Worm (Caenorhabditis elegans): ENCODE data around the gene nhr-53.

The nhr-53 gene

DNA sequence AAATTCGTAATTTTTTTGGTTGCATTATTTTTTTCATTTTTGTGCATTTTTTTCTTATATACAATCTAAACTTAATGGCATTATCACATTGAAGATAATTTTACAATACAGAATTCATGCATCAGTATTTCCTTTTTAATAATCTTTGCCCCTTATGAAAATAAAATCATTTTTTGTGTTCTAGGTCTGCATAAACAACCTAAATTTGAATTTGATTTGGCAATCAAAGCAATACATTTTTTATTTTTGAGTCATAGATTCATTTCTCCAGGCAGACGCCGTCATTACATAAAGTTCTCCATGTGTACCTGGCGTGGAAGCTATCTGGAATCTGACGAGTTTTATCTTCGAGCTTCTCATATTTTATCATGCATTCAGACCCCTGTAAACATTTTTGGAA is 19.7 kb upstream of the nhr-53 start, which contains the start of gene srh-140:
Gene srh-140 (plus strand): TSS at position 301 of the 400 bp plus-strand sequence.
- TF ChIP-seq nhr-23 (tag; optimal IDR thresholded peaks at IDR 0.05) (no peak), ztf-4 (tag; optimal IDR thresholded peaks at IDR 0.05) (no peak), tbx-2 (tag; optimal IDR thresholded peaks at IDR 0.05) (no peak), zag-1 (tag; optimal IDR thresholded peaks at IDR 0.05) (no peak), ZK546.5 (tag; optimal IDR thresholded peaks at IDR 0.05) (no peak), nhr-25 (tag; optimal IDR thresholded peaks at IDR 0.05) (no peak), pqm-1 (tag; optimal IDR thresholded peaks at IDR 0.05) (no peak), egl-27 (tag; optimal IDR thresholded peaks at IDR 0.05) (no peak), hmg-11 (tag; optimal IDR thresholded peaks at IDR 0.05) (no peak), elt-2 (tag; optimal IDR thresholded peaks at IDR 0.05) (no peak)

DNA sequence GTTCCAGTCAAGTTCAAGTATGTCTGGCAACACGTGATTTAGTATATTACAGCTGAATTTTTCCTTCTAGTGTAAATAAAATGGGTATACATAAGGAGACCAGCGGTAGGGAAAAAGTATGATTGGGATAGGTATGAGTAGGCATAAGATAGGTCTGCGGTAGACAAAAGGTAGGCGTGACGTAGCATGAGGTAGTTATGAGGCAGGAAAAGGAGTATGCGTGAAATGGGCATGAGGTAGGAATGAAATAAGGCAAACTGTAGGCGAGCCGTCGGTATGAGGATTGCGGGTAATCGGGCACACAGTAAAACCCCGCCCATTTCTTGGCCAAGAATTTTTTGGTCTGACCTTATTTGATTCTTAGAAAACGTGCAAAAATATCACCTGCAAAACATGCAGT is 19.3 kb upstream of the nhr-53 start:
- TF ChIP-seq lin-39 (tag; optimal IDR thresholded peaks at IDR 0.05) (no peak), unc-39 (tag; optimal IDR thresholded peaks at IDR 0.05) (no peak), nhr-23 (tag; optimal IDR thresholded peaks at IDR 0.05) (no peak), nhr-237 (tag; optimal IDR thresholded peaks at IDR 0.05) (no peak), skn-1 (tag; optimal IDR thresholded peaks at IDR 0.05) (no peak), elt-2 (tag; optimal IDR thresholded peaks at IDR 0.05) (no peak), jun-1 (tag; optimal IDR thresholded peaks at IDR 0.05) (no peak)

DNA sequence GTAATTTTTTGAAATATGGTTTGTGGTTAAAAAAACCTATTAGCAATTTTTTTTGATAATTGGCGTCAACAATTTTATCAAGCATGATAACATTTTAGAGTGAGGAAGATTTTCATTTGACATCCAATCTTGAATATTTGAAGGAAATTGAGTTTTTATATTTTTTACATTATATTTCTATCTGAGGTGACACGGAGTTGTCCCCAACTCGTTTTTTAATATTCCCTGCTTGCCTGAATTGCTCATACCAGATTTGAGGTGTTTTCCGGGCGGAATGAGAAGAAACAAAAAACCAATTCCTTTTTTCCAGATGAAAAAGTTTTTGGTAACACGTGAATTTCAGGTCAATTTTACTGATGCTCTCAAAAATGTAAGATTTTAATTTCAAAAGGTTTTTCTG is 17.4 kb upstream of the nhr-53 start, which contains the start of gene Y6E2A.7:
Gene Y6E2A.7 (plus strand): TSS at position 301 of the 400 bp plus-strand sequence.
- TF ChIP-seq sea-2 (GFP tag; optimal IDR thresholded peaks at IDR 0.05), result no peak
- TF ChIP-seq tbx-2 (tag; optimal IDR thresholded peaks at IDR 0.05), result no peak
- TF ChIP-seq fos-1 (tag; optimal IDR thresholded peaks at IDR 0.05), result no peak
- no peak for TF ChIP-seq lsy-12 (tag; optimal IDR thresholded peaks at IDR 0.05)
- no peak for TF ChIP-seq hmg-11 (tag; optimal IDR thresholded peaks at IDR 0.05)
- no peak for TF ChIP-seq ztf-11 (tag; optimal IDR thresholded peaks at IDR 0.05)
- TF ChIP-seq fkh-10 (GFP tag; optimal IDR thresholded peaks at IDR 0.05), result no peak
- TF ChIP-seq ceh-28 (tag; optimal IDR thresholded peaks at IDR 0.05), result no peak
- TF ChIP-seq zag-1 (tag; optimal IDR thresholded peaks at IDR 0.05), result no peak
- TF ChIP-seq nfya-1 (tag; optimal IDR thresholded peaks at IDR 0.05; ENCODE audit: insufficient read depth), result no peak
- TF ChIP-seq fkh-2 (tag; optimal IDR thresholded peaks at IDR 0.05), result no peak
- TF ChIP-seq elt-1 (tag; optimal IDR thresholded peaks at IDR 0.05), result no peak
- TF ChIP-seq unc-62 (GFP tag; optimal IDR thresholded peaks at IDR 0.05), result no peak
- TF ChIP-seq mdl-1 (tag; optimal IDR thresholded peaks at IDR 0.05), result no peak
- TF ChIP-seq nhr-76 (tag; optimal IDR thresholded peaks at IDR 0.05), result no peak
- TF ChIP-seq nhr-23 (tag; optimal IDR thresholded peaks at IDR 0.05), result no peak
- TF ChIP-seq nhr-28 (tag; optimal IDR thresholded peaks at IDR 0.05), result no peak
- no peak for TF ChIP-seq elt-2 (tag; optimal IDR thresholded peaks at IDR 0.05)
- no peak for TF ChIP-seq jun-1 (tag; optimal IDR thresholded peaks at IDR 0.05)

DNA sequence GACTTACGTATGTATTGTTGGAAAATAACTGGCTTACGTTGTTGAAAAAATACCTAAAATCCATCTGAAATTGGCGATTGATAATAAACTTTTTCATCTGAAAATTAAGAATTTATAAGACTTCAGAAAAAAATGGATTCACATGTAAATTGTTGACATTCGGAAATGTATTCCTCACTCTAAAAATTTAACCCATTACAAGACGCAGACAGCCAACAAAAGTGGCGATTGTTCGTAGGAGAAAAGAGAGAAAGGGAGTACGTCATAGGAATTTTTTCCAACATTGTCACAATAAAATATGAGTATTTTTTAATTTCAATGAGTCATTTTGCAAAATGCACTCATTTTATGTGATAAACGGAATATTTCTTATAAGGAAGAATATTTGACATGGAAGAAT is 16.4 kb upstream of the nhr-53 start, which contains the start of gene Y6E2A.5:
Gene Y6E2A.5 (minus strand): TSS at position 101 of the 400 bp plus-strand sequence.
- no peak for TF ChIP-seq unc-39 (tag; optimal IDR thresholded peaks at IDR 0.05)
- TF ChIP-seq nhr-25 (tag; optimal IDR thresholded peaks at IDR 0.05), result no peak
- no peak for TF ChIP-seq lsy-12 (tag; optimal IDR thresholded peaks at IDR 0.05)
- no peak for TF ChIP-seq elt-2 (tag; optimal IDR thresholded peaks at IDR 0.05)
- TF ChIP-seq aly-2 (tag; optimal IDR thresholded peaks at IDR 0.05), result no peak
- peak; percentile 1 for TF ChIP-seq pqm-1 (tag; optimal IDR thresholded peaks at IDR 0.05)

DNA sequence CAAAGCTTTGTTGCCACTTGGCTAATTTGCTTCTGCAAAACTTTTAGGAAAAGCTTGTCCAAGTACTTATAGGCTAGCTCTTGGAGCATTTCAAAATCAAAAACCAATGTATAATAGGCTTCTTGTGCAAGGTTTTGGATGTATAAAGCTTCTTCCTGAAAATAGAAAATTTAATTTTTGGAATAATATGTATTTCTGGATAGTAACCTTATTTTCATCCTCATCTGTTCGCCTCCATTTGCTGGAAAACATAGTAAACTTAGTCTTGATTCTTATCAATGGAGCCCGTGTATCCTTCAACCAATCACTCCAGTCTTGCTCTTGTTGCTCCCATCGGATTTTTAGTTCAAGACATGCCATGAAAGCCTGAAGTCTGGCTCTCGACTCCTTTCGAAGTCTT is 14.5 kb upstream of the nhr-53 start, which contains the start of gene Y6E2A.4:
Gene Y6E2A.4 (minus strand): TSS at position 101 of the 400 bp plus-strand sequence.
- no peak for TF ChIP-seq ceh-16 (tag; optimal IDR thresholded peaks at IDR 0.05)
- TF ChIP-seq elt-3 (tag; optimal IDR thresholded peaks at IDR 0.05), result no peak
- TF ChIP-seq fkh-2 (tag; optimal IDR thresholded peaks at IDR 0.05), result no peak
- TF ChIP-seq nhr-77 (tag; optimal IDR thresholded peaks at IDR 0.05), result no peak
- no peak for TF ChIP-seq mdl-1 (tag; optimal IDR thresholded peaks at IDR 0.05)
- no peak for TF ChIP-seq elt-1 (tag; optimal IDR thresholded peaks at IDR 0.05)
- TF ChIP-seq fkh-10 (GFP tag; optimal IDR thresholded peaks at IDR 0.05), result no peak
- no peak for TF ChIP-seq elt-2 (tag; optimal IDR thresholded peaks at IDR 0.05)
- TF ChIP-seq fos-1 (tag; optimal IDR thresholded peaks at IDR 0.05), result no peak
- TF ChIP-seq pha-4 (tag; optimal IDR thresholded peaks at IDR 0.05), result no peak
- TF ChIP-seq nhr-43 (tag; optimal IDR thresholded peaks at IDR 0.05; ENCODE audit: poor library complexity, severe bottlenecking), result no peak
- no peak for TF ChIP-seq eor-1 (tag; optimal IDR thresholded peaks at IDR 0.05)
- no peak for TF ChIP-seq ceh-82 (tag; optimal IDR thresholded peaks at IDR 0.05)
- TF ChIP-seq hmg-11 (tag; optimal IDR thresholded peaks at IDR 0.05), result no peak
- TF ChIP-seq lin-39 (tag; optimal IDR thresholded peaks at IDR 0.05), result no peak
- TF ChIP-seq nhr-25 (tag; optimal IDR thresholded peaks at IDR 0.05), result no peak
- TF ChIP-seq nhr-23 (tag; optimal IDR thresholded peaks at IDR 0.05), result no peak
- TF ChIP-seq egl-27 (tag; optimal IDR thresholded peaks at IDR 0.05), result no peak
- no peak for TF ChIP-seq lsy-12 (tag; optimal IDR thresholded peaks at IDR 0.05)
- TF ChIP-seq mml-1 (tag; optimal IDR thresholded peaks at IDR 0.05), result no peak

All from whole organism, L3 larva.